Fruit fly (Drosophila melanogaster): Measurements from ENCODE around the gene Cpr30F.

dm6 chr2L:9918020-9918959 is 14.7 kb downstream of the Cpr30F start, which contains the start of the genes CG5885 and CG4598:
- no peak for TF ChIP-seq insv (optimal IDR thresholded peaks at IDR 0.05)
- TF ChIP-seq psq (optimal IDR thresholded peaks at IDR 0.05) = no peak
- no peak for TF ChIP-seq h (optimal IDR thresholded peaks at IDR 0.05)

Data from Kc167 (cell line).